Fruit fly (Drosophila melanogaster) S2 (cell line): ENCODE data around the gene CSN1b.

Source experiments
- CG8478 ChIP-seq: fragments of >200 bp; optimal IDR thresholded peaks from 2 replicates; lab custom pipeline; 2018
- CTCF ChIP-seq, 2 experiments: fragments of >200 bp; optimal IDR thresholded peaks; 2 replicates each; lab custom pipeline; 2018

DNA sequence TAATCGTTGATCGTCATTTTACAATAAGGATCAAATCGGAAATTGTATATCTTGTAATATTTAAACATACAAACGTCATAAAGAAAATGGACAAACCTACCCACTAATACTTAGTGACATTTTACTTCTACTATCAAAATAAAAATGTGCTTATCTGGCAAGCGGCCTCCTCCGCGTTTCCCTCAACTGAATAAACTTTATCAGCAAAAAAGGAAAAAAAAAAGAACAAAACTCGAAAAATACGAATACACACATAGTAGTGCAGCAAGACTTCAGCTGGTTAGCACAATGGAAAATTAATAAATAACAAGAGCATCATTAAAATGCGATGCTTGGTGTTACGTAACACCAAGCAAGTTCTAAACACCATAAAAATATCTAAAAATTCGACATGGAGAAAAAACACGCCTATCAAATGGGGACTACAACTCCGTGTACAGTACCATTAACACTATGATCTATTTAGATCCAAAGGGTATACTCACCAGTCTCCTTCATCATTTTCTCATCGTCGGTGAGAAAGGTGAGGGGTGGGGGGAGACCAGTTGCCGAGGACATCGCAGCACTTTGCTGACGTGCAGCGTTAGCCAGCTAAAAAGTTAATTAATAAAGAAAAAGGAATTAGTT, 7.2 kb downstream of the CSN1b start:
- no peak for TF ChIP-seq CG8478 (lab: Kevin White, UChicago)
- no peak for TF ChIP-seq CTCF (optimal IDR thresholded peaks at IDR 0.05; lab: Kevin White, UChicago)
